Fruit fly (Drosophila melanogaster) whole organism, wandering third instar larva: ENCODE results near the gene Tsr1.

Source experiments
- Jra ChIP-seq: sonication (Bioruptor generic); optimal IDR thresholded peaks from 2 replicates; lab custom pipeline; 2016; ENCODE audit warnings: missing biosample characterization, missing genetic modification characterization
- OdsH ChIP-seq: fragments of 200-800 bp; sonication (Bioruptor generic); optimal IDR thresholded peaks from 2 replicates; lab custom pipeline; 2016; ENCODE audit warnings: missing biosample characterization, mild to moderate bottlenecking, missing genetic modification characterization
- br ChIP-seq: fragments of 200-800 bp; sonication (Bioruptor generic); optimal IDR thresholded peaks from 2 replicates; lab custom pipeline; 2016; ENCODE audit warnings: missing biosample characterization, missing genetic modification characterization
- psq ChIP-seq: fragments of 200-800 bp; sonication (Bioruptor generic); optimal IDR thresholded peaks from 3 replicates; lab custom pipeline; 2017; ENCODE audit warnings: missing biosample characterization, mild to moderate bottlenecking, missing genetic modification characterization, moderate library complexity

DNA sequence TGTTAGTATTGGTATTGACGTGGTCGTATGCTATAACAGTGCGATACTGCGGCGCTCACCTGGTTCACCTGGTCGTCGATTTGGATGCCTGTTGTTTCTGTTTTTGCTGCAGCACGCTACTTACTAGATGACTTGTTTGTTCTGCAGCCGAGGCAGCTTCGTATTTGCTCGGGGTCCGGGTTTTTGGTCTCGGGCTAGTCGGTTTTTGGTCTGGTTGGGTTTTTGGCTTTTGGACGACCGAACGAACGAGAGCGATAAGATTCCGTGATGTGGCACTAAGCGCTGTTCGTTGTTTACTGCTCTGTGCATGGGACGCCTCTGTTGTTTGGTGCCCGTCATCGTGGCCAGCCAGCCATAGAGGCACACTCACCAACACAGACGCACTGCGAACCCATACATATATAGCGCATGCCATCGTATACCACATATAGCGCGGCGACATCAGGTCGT is 14.0 kb downstream of the Tsr1 start, which contains the start of gene ebd2:
- TF ChIP-seq psq: peak; percentile 32
- peak; percentile 30 for TF ChIP-seq Jra (GFP tag; lab: Kevin White, UChicago)
- TF ChIP-seq OdsH (GFP tag; lab: Kevin White, UChicago): peak; percentile 34
- peak; percentile 6 for TF ChIP-seq br
